Worm (Caenorhabditis elegans): ENCODE data around the gene cyp-13A1.
"Not testable (repeated sequence)": the region's sequence is repeated elsewhere in the genome, so short reads cannot be mapped to it uniquely, and the experiment has no call there.

- TF ChIP-seq F49E8.2 (tag; optimal IDR thresholded peaks at IDR 0.05; ENCODE audit: borderline replicate concordance); ZK337.2 (GFP tag; IDR thresholded peaks at IDR 0.05); lsy-2 (tag; optimal IDR thresholded peaks at IDR 0.05): not testable (repeated sequence)
Measured at ce11 chrII:9731810-9732209, 50.0 kb downstream of the cyp-13A1 start, which contains the start of gene mab-3.
